Worm (Caenorhabditis elegans) whole organism, midembryonic: ENCODE measurements around the gene daf-11.

ENCODE experiments used
- T22C8.4 ChIP-seq: fragments of 200-800 bp; sonication (Bioruptor generic); IDR thresholded peaks from 2 replicates; pipeline ENCODE4 v1.3.6; 2022; ENCODE audit warnings: missing genetic modification characterization, missing compliant biosample characterization
- cog-1 ChIP-seq: sonication (generic microtip); optimal IDR thresholded peaks from 2 replicates; lab custom pipeline; 2016; ENCODE audit warnings: missing genetic modification characterization, missing compliant biosample characterization
- flt-1 ChIP-seq: fragments of 200-800 bp; sonication (Bioruptor generic); IDR thresholded peaks from 2 replicates; pipeline ENCODE4 v1.3.6; 2022; ENCODE audit warnings: missing genetic modification characterization, missing compliant biosample characterization
- med-1 ChIP-seq: sonication (generic microtip); optimal IDR thresholded peaks from 2 replicates; lab custom pipeline; 2017; ENCODE audit warnings: missing genetic modification characterization, mild to moderate bottlenecking, missing compliant biosample characterization, antibody characterized with exemption, missing genetic modification reagents; ENCODE audit not compliant: insufficient read depth
- ref-1 ChIP-seq: fragments of 200-800 bp; sonication (Bioruptor generic); conservative IDR thresholded peaks from 2 replicates; pipeline ENCODE4 v1.3.6; 2022; ENCODE audit warnings: missing genetic modification reagents, missing genetic modification characterization, missing compliant biosample characterization
- tab-1 ChIP-seq: fragments of 200-800 bp; sonication (Bioruptor generic); IDR thresholded peaks from 2 replicates; pipeline ENCODE4 v1.3.6; 2022; ENCODE audit warnings: missing genetic modification characterization, missing compliant biosample characterization
- ztf-23 ChIP-seq: fragments of 200-800 bp; sonication (Bioruptor generic); IDR thresholded peaks from 2 replicates; pipeline ENCODE4 v1.3.6; 2022; ENCODE audit warnings: missing genetic modification reagents, missing genetic modification characterization, missing compliant biosample characterization
- ztf-29 ChIP-seq: fragments of 200-800 bp; sonication (Bioruptor generic); IDR thresholded peaks from 2 replicates; pipeline ENCODE4 v1.3.6; 2022; ENCODE audit warnings: missing genetic modification reagents, missing genetic modification characterization, missing compliant biosample characterization

DNA sequence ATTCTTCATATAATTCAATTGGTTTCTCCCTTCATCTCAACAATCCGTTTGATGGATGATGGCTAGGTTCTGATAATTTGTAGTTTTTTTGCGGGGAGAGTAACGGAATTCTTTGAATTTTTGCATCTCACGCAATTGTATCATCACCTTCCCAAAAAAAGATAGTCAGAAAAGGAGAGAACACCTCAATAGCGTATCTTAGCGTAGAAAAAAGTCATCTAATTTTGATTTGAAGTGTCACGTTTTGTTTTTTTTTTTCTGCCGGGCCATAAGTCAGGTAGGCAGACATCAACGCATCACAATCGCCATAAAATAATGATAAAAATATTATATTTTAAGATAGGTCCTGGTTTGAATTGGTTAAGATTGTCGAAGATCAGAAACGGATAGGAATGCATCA, 49.4 kb downstream of the daf-11 start:
- no peak for TF ChIP-seq cog-1 (tag; lab: Kevin White, UChicago)
- no peak for TF ChIP-seq flt-1 (GFP tag; lab: Robert Waterston, UW)
- no peak for TF ChIP-seq med-1 (GFP tag; lab: Kevin White, UChicago)
- no peak for TF ChIP-seq ztf-29 (GFP tag; lab: Robert Waterston, UW)
- TF ChIP-seq ztf-23 (GFP tag; lab: Robert Waterston, UW): no peak
- no peak for TF ChIP-seq tab-1 (GFP tag; lab: Robert Waterston, UW)
- TF ChIP-seq ref-1 (GFP tag; lab: Robert Waterston, UW): no peak
- TF ChIP-seq T22C8.4 (GFP tag; lab: Robert Waterston, UW): no peak
